In genomic region chrV:19733728-19734127, ce11 we compare ENCODE assay signal across 4 worm cellular contexts.
TF ChIP-seq lines count a peak whose summit lies in the region.

No protein-coding gene starts in this region.

TF ChIP-seq in whole organism, L4 larva, 104 proteins besides CTCF, POLR2A, EP300 and RAD21:
- TF ChIP-seq F26F4.8 (GFP tag; conservative IDR thresholded peaks at IDR 0.05; lab: Robert Waterston, UW) (0 out of 2 replicates have a peak, but pooled peaks have one; percentile 7), set-16 (GFP tag; IDR thresholded peaks at IDR 0.05; lab: Robert Waterston, UW) (peak; percentile 86), egl-43 (GFP tag; IDR thresholded peaks at IDR 0.05; lab: Robert Waterston, UW) (0 out of 2 replicates have a peak, but pooled peaks have one; percentile 32), dmd-6 (GFP tag; IDR thresholded peaks at IDR 0.05; lab: Robert Waterston, UW) (no peak)
TF ChIP-seq in whole organism, L4 larva: peak in this region for 3.

TF ChIP-seq in whole organism, early embryonic, 17 proteins besides CTCF, POLR2A, EP300 and RAD21:
- TF ChIP-seq pes-1 (GFP tag; IDR thresholded peaks at IDR 0.05; lab: Robert Waterston, UW) (peak; percentile 54; the same call in 1 of the 2 replicates), F13C5.2 (tag; optimal IDR thresholded peaks at IDR 0.05; lab: Kevin White, UChicago) (no peak)
TF ChIP-seq in whole organism, early embryonic: peak in this region for 1.

TF ChIP-seq in whole organism, late embryonic, 69 proteins besides CTCF, POLR2A, EP300 and RAD21:
- TF ChIP-seq pag-3 (tag; optimal IDR thresholded peaks at IDR 0.05; lab: Kevin White, UChicago; ENCODE audit: borderline replicate concordance) (peak; percentile 40), T23F11.4 (GFP tag; optimal IDR thresholded peaks at IDR 0.05; lab: Kevin White, UChicago) (no peak)

TF ChIP-seq in whole organism, young adult, 124 proteins besides CTCF, POLR2A, EP300 and RAD21:
- TF ChIP-seq egrh-3 (GFP tag; IDR thresholded peaks at IDR 0.05; lab: Robert Waterston, UW) (peak; percentile 48; the same call in 1 of the 2 replicates), ceh-27 (GFP tag; optimal IDR thresholded peaks at IDR 0.05; lab: Kevin White, UChicago) (no peak), F39B2.1 (GFP tag; IDR thresholded peaks at IDR 0.05; lab: Robert Waterston, UW) (no peak), aptf-3 (GFP tag; IDR thresholded peaks at IDR 0.05; lab: Robert Waterston, UW) (0 out of 2 replicates have a peak, but pooled peaks have one; percentile 38), nhr-120 (GFP tag; IDR thresholded peaks at IDR 0.05; lab: Robert Waterston, UW) (0 out of 2 replicates have a peak, but pooled peaks have one; percentile 51), C17E4.6 (GFP tag; IDR thresholded peaks at IDR 0.05; lab: Robert Waterston, UW) (0 out of 2 replicates have a peak, but pooled peaks have one; percentile 36), hlh-26 (GFP tag; conservative IDR thresholded peaks at IDR 0.05; lab: Robert Waterston, UW) (no peak), madf-8 (GFP tag; conservative IDR thresholded peaks at IDR 0.05; lab: Robert Waterston, UW) (no peak), zfh-2 (GFP tag; conservative IDR thresholded peaks at IDR 0.05; lab: Robert Waterston, UW) (peak; percentile 85), ztf-25 (GFP tag; IDR thresholded peaks at IDR 0.05; lab: Robert Waterston, UW) (no peak)
